ENCODE assay signal across 2 worm cellular contexts in genomic region chrV:7435376-7436204, ce11.
TF ChIP-seq lines count a peak whose summit lies in the region.

Gene ddo-2 (minus strand): TSS chrV:7435705.
Gene F25E5.8 (plus strand): TSS chrV:7435930.

TF ChIP-seq in whole organism, L1 larva, 84 proteins besides CTCF, POLR2A, EP300 and RAD21 (continued from another document):
- TF ChIP-seq fkh-4 (tag; optimal IDR thresholded peaks at IDR 0.05; lab: Kevin White, UChicago; ENCODE audit: borderline replicate concordance) = no peak
- TF ChIP-seq lir-3 (tag; optimal IDR thresholded peaks at IDR 0.05; lab: Kevin White, UChicago; ENCODE audit: poor library complexity) = no peak
- TF ChIP-seq lin-15B (tag; optimal IDR thresholded peaks at IDR 0.05; lab: Kevin White, UChicago) = no peak
- no peak for TF ChIP-seq pag-3 (tag; optimal IDR thresholded peaks at IDR 0.05; lab: Kevin White, UChicago; ENCODE audit: borderline replicate concordance, insufficient read depth)
- TF ChIP-seq blmp-1 (tag; optimal IDR thresholded peaks at IDR 0.05; lab: Kevin White, UChicago) = peak; percentile 83
- TF ChIP-seq nhr-237 (tag; optimal IDR thresholded peaks at IDR 0.05; lab: Kevin White, UChicago) = no peak
- TF ChIP-seq nhr-90 (tag; optimal IDR thresholded peaks at IDR 0.05; lab: Kevin White, UChicago; ENCODE audit: poor library complexity) = peak; percentile 48
- peak in 1 of 2 experiments; percentile 31 for TF ChIP-seq lin-35 (GFP tag; optimal IDR thresholded peaks at IDR 0.05; lab: Kevin White, UChicago)
- TF ChIP-seq hlh-17 (GFP tag; optimal IDR thresholded peaks at IDR 0.05; lab: Kevin White, UChicago; ENCODE audit: borderline replicate concordance) = no peak
- TF ChIP-seq nhr-20 (tag; optimal IDR thresholded peaks at IDR 0.05; lab: Kevin White, UChicago) = peak; percentile 19
- peak in 1 of 6 experiments; percentile 68 for TF ChIP-seq elt-3 (tag; optimal IDR thresholded peaks at IDR 0.05; lab: Kevin White, UChicago)
- TF ChIP-seq nhr-28 (tag; optimal IDR thresholded peaks at IDR 0.05; lab: Kevin White, UChicago) = no peak
- TF ChIP-seq isw-1 (GFP tag; IDR thresholded peaks at IDR 0.05; lab: Robert Waterston, UW) = no peak
- TF ChIP-seq Y116A8C.19 (tag; optimal IDR thresholded peaks at IDR 0.05; lab: Kevin White, UChicago; ENCODE audit: borderline replicate concordance) = no peak
- peak; percentile 32 for TF ChIP-seq snu-23 (GFP tag; optimal IDR thresholded peaks at IDR 0.05; lab: Kevin White, UChicago)
- TF ChIP-seq rnt-1 (tag; optimal IDR thresholded peaks at IDR 0.05; lab: Kevin White, UChicago) = no peak
- no peak for TF ChIP-seq nhr-76 (tag; optimal IDR thresholded peaks at IDR 0.05; lab: Kevin White, UChicago)
- no peak for TF ChIP-seq unc-86 (tag; optimal IDR thresholded peaks at IDR 0.05; lab: Kevin White, UChicago)
- TF ChIP-seq efl-1 (optimal IDR thresholded peaks at IDR 0.05; lab: Kevin White, UChicago) = no peak
- no peak for TF ChIP-seq efl-1 (GFP tag; optimal IDR thresholded peaks at IDR 0.05 in 1 of 2; lab: Kevin White, UChicago)
- no peak for TF ChIP-seq lsy-2 (tag; optimal IDR thresholded peaks at IDR 0.05; lab: Kevin White, UChicago)
- peak; percentile 20 for TF ChIP-seq tbx-2 (tag; optimal IDR thresholded peaks at IDR 0.05; lab: Kevin White, UChicago)
- TF ChIP-seq ceh-88 (GFP tag; IDR thresholded peaks at IDR 0.05; lab: Robert Waterston, UW) = no peak
- no peak for TF ChIP-seq nhr-11 (tag; optimal IDR thresholded peaks at IDR 0.05; lab: Kevin White, UChicago)
- peak; percentile 81 for TF ChIP-seq unc-130 (tag; optimal IDR thresholded peaks at IDR 0.05; lab: Kevin White, UChicago)
- TF ChIP-seq egl-13 (tag; optimal IDR thresholded peaks at IDR 0.05; lab: Kevin White, UChicago) = no peak
- no peak for TF ChIP-seq ceh-63 (GFP tag; optimal IDR thresholded peaks at IDR 0.05; lab: Kevin White, UChicago)
- TF ChIP-seq dsc-1 (tag; optimal IDR thresholded peaks at IDR 0.05; lab: Kevin White, UChicago) = no peak
- TF ChIP-seq grh-1 (GFP tag; IDR thresholded peaks at IDR 0.05; lab: Robert Waterston, UW) = 0 out of 2 replicates have a peak, but pooled peaks have one; percentile 7
- no peak for TF ChIP-seq nhr-84 (tag; optimal IDR thresholded peaks at IDR 0.05; lab: Kevin White, UChicago)
- TF ChIP-seq alr-1 (tag; optimal IDR thresholded peaks at IDR 0.05; lab: Kevin White, UChicago; ENCODE audit: borderline replicate concordance) = no peak
- no peak for TF ChIP-seq F16B12.6 (tag; optimal IDR thresholded peaks at IDR 0.05; lab: Kevin White, UChicago)
- TF ChIP-seq pax-3 (tag; optimal IDR thresholded peaks at IDR 0.05; lab: Kevin White, UChicago) = no peak
- TF ChIP-seq ztf-11 (tag; optimal IDR thresholded peaks at IDR 0.05; lab: Kevin White, UChicago) = no peak
- peak in 1 of 2 experiments; percentile 38 for TF ChIP-seq mdl-1 (tag; optimal IDR thresholded peaks at IDR 0.05; lab: Kevin White, UChicago)
- TF ChIP-seq aha-1 (tag; optimal IDR thresholded peaks at IDR 0.05; lab: Kevin White, UChicago) = no peak

TF ChIP-seq in whole organism, L2 larva, 48 proteins besides CTCF, POLR2A, EP300 and RAD21 (continued from another document):
- TF ChIP-seq ztf-4 (tag; optimal IDR thresholded peaks at IDR 0.05; lab: Kevin White, UChicago) (no peak), blmp-1 (tag; optimal IDR thresholded peaks at IDR 0.05; lab: Kevin White, UChicago; ENCODE audit: insufficient read depth) (peak; percentile 38), mbf-1 (tag; optimal IDR thresholded peaks at IDR 0.05; lab: Kevin White, UChicago) (no peak), Y55F3AM.14 (GFP tag; optimal IDR thresholded peaks at IDR 0.05; lab: Kevin White, UChicago) (no peak)
